Worm (Caenorhabditis elegans) whole organism, L4 larva: ENCODE results near the gene Y108G3AL.2.
A peak's percentile ranks its signal among the peaks of the same experiment; 100 is the strongest.

Experiments
- D1046.2 ChIP-seq: fragments of 200-800 bp; sonication (Bioruptor generic); IDR thresholded peaks from 2 replicates; pipeline ENCODE4 v1.3.6; 2022; ENCODE audit warnings: missing genetic modification characterization, missing compliant biosample characterization
- F44E2.7 ChIP-seq: fragments of 200-800 bp; sonication (Bioruptor generic); IDR thresholded peaks from 2 replicates; pipeline ENCODE4 v2.1.2; 2022; ENCODE audit warnings: missing genetic modification characterization, missing compliant biosample characterization
- F49E8.2 ChIP-seq: sonication (generic microtip); optimal IDR thresholded peaks from 2 replicates; lab custom pipeline; 2016; ENCODE audit warnings: missing compliant biosample characterization, mild to moderate bottlenecking, missing genetic modification characterization, borderline replicate concordance
- Y48G9A.11 ChIP-seq: fragments of 200-800 bp; sonication (Bioruptor generic); IDR thresholded peaks from 2 replicates; pipeline ENCODE4 v1.3.6; 2022; ENCODE audit warnings: missing genetic modification reagents, missing genetic modification characterization, missing compliant biosample characterization
- aha-1 ChIP-seq: fragments of 150-350 bp; peaks from one replicate; lab custom pipeline; 2014; ENCODE audit warnings: missing biosample characterization, missing genetic modification characterization
- ceh-32 ChIP-seq: sonication (generic microtip); optimal IDR thresholded peaks from 2 replicates; lab custom pipeline; 2016; ENCODE audit warnings: mild to moderate bottlenecking, missing genetic modification characterization, missing compliant biosample characterization; ENCODE audit not compliant: poor library complexity
- ceh-62 ChIP-seq: sonication (generic microtip); optimal IDR thresholded peaks from 2 replicates; lab custom pipeline; 2017; ENCODE audit warnings: missing biosample characterization, missing genetic modification characterization
- ceh-82 ChIP-seq: sonication (generic microtip); optimal IDR thresholded peaks from 2 replicates; lab custom pipeline; 2017; ENCODE audit warnings: missing biosample characterization, missing genetic modification characterization
- daf-8 ChIP-seq: fragments of 200-800 bp; sonication (Bioruptor generic); IDR thresholded peaks from 2 replicates; pipeline ENCODE4 v1.3.6; 2022; ENCODE audit warnings: missing genetic modification characterization, missing compliant biosample characterization
- dmd-6 ChIP-seq: fragments of 200-800 bp; sonication (Bioruptor generic); IDR thresholded peaks from 2 replicates; pipeline ENCODE4 v1.3.6; 2022; ENCODE audit warnings: missing genetic modification reagents, missing genetic modification characterization, missing compliant biosample characterization
- dpl-1 ChIP-seq: fragments of 150-350 bp; optimal IDR thresholded peaks from 2 replicates; lab custom pipeline; 2014; ENCODE audit warnings: missing biosample characterization, missing genetic modification reagents, missing genetic modification characterization
- dve-1 ChIP-seq: sonication (generic microtip); optimal IDR thresholded peaks from 2 replicates; lab custom pipeline; 2017; ENCODE audit warnings: antibody characterized with exemption, mild to moderate bottlenecking, missing genetic modification characterization, missing compliant biosample characterization; ENCODE audit not compliant: insufficient read depth
- egl-27 ChIP-seq: sonication (generic microtip); optimal IDR thresholded peaks from 3 replicates; lab custom pipeline; 2017; ENCODE audit warnings: missing biosample characterization, missing genetic modification reagents, missing genetic modification characterization
- fkh-10 ChIP-seq: fragments of 150-350 bp; optimal IDR thresholded peaks from 2 replicates; lab custom pipeline; 2014; ENCODE audit warnings: missing biosample characterization, missing genetic modification reagents, missing genetic modification characterization
- hif-1 ChIP-seq, 2 experiments: sonication (generic microtip); optimal IDR thresholded peaks; 2 replicates each; lab custom pipeline; 2016 to 2017; ENCODE audit warnings: missing compliant biosample characterization in 2 of 2, missing genetic modification characterization in 2 of 2, missing genetic modification reagents in 2 of 2, missing genotype in 2 of 2, mild to moderate bottlenecking in 1 of 2
- hlh-11 ChIP-seq: fragments of 200-800 bp; sonication (Bioruptor generic); optimal IDR thresholded peaks from 2 replicates; lab custom pipeline; 2018; ENCODE audit warnings: mild to moderate bottlenecking, missing genetic modification characterization, missing compliant biosample characterization
- hlh-30 ChIP-seq: sonication (generic microtip); optimal IDR thresholded peaks from 2 replicates; lab custom pipeline; 2017; ENCODE audit warnings: antibody characterized with exemption, mild to moderate bottlenecking, missing genetic modification characterization, missing compliant biosample characterization; ENCODE audit not compliant: insufficient read depth
- hmg-1.1 ChIP-seq: fragments of 200-800 bp; sonication (Bioruptor generic); IDR thresholded peaks from 2 replicates; pipeline ENCODE4 v1.3.6; 2022; ENCODE audit warnings: missing genetic modification reagents, missing genetic modification characterization, missing compliant biosample characterization
- lin-38 ChIP-seq: fragments of 200-800 bp; sonication (Bioruptor generic); IDR thresholded peaks from 2 replicates; pipeline ENCODE4 v1.3.6; 2022; ENCODE audit warnings: missing genetic modification reagents, missing genetic modification characterization, missing compliant biosample characterization
- lsy-2 ChIP-seq, 2 experiments: fragments of 150-350 bp in 1 of 2; sonication (generic microtip) in 1 of 2; optimal IDR thresholded peaks; 2 replicates each; lab custom pipeline; 2014 to 2017; ENCODE audit warnings: missing biosample characterization in 2 of 2, missing genetic modification characterization in 2 of 2
- madf-9 ChIP-seq: fragments of 200-800 bp; sonication (Bioruptor generic); conservative IDR thresholded peaks from 2 replicates; pipeline ENCODE4 v1.3.6; 2022; ENCODE audit warnings: missing genetic modification reagents, missing genetic modification characterization, missing compliant biosample characterization
- mdl-1 ChIP-seq, 2 experiments: fragments of 150-350 bp in 1 of 2; sonication (generic microtip) in 1 of 2; optimal IDR thresholded peaks; 2 replicates each; lab custom pipeline; 2014 to 2017; ENCODE audit warnings: missing biosample characterization in 2 of 2, missing genetic modification characterization in 2 of 2
- mep-1 ChIP-seq: fragments of 150-350 bp; sonication (generic microtip); optimal IDR thresholded peaks from 3 replicates; lab custom pipeline; 2014; ENCODE audit warnings: missing biosample characterization, missing genetic modification characterization
- nhr-102 ChIP-seq: sonication (generic microtip); optimal IDR thresholded peaks from 2 replicates; lab custom pipeline; 2016; ENCODE audit warnings: mild to moderate bottlenecking, missing genetic modification characterization, moderate library complexity, missing compliant biosample characterization
- nhr-11 ChIP-seq: fragments of 150-350 bp; optimal IDR thresholded peaks from 2 replicates; lab custom pipeline; 2014; ENCODE audit warnings: missing biosample characterization, missing genetic modification characterization
- nhr-28 ChIP-seq: fragments of 150-350 bp; optimal IDR thresholded peaks from 2 replicates; lab custom pipeline; 2014; ENCODE audit warnings: missing biosample characterization, missing genetic modification characterization
- nhr-48 ChIP-seq: sonication (generic microtip); optimal IDR thresholded peaks from 2 replicates; lab custom pipeline; 2016; ENCODE audit warnings: mild to moderate bottlenecking, missing genetic modification characterization, missing compliant biosample characterization
- nhr-6 ChIP-seq: fragments of 150-350 bp; optimal IDR thresholded peaks from 2 replicates; lab custom pipeline; 2014; ENCODE audit warnings: missing biosample characterization, missing genetic modification characterization
- pha-4 ChIP-seq, 2 experiments: fragments of 150-350 bp in 1 of 2; fragments of 200-800 bp in 1 of 2; sonication (Bioruptor generic) in 1 of 2; IDR thresholded peaks in 1 of 2; optimal IDR thresholded peaks in 1 of 2; 2 replicates each; pipeline versions ENCODE4 v1.3.6 to Lab custom; 2014 to 2022; ENCODE audit warnings: missing genetic modification characterization in 2 of 2, missing genetic modification reagents in 2 of 2, missing biosample characterization in 1 of 2, missing compliant biosample characterization in 1 of 2
- pqm-1 ChIP-seq: sonication (generic microtip); optimal IDR thresholded peaks from 2 replicates; lab custom pipeline; 2017; ENCODE audit warnings: missing biosample characterization, missing genetic modification characterization
- rbr-2 ChIP-seq: sonication (generic microtip); optimal IDR thresholded peaks from 2 replicates; lab custom pipeline; 2016; ENCODE audit warnings: missing genotype, missing genetic modification characterization, missing compliant biosample characterization
- set-16 ChIP-seq: fragments of 200-800 bp; sonication (Bioruptor generic); IDR thresholded peaks from 2 replicates; pipeline ENCODE4 v1.3.6; 2022; ENCODE audit warnings: missing genetic modification reagents, missing genetic modification characterization, missing compliant biosample characterization
- skn-1 ChIP-seq: fragments of 150-350 bp; optimal IDR thresholded peaks from 2 replicates; lab custom pipeline; 2014; ENCODE audit warnings: missing biosample characterization, missing genetic modification characterization
- snpc-4 ChIP-seq: fragments of 150-350 bp; optimal IDR thresholded peaks from 2 replicates; lab custom pipeline; 2014; ENCODE audit warnings: missing biosample characterization, missing genetic modification characterization
- unc-130 ChIP-seq: sonication (generic microtip); optimal IDR thresholded peaks from 2 replicates; lab custom pipeline; 2016; ENCODE audit warnings: missing genetic modification reagents, missing genetic modification characterization, missing compliant biosample characterization
- unc-62 ChIP-seq, 3 experiments: fragments of 150-350 bp in 1 of 3; sonication (generic microtip); optimal IDR thresholded peaks in 2 of 3; peaks in 1 of 3; 1 replicate in 1 of 3; 2 replicates in 2 of 3; lab custom pipeline; 2014 to 2017; ENCODE audit warnings: missing biosample characterization in 3 of 3, missing genetic modification characterization in 3 of 3, missing genetic modification reagents in 3 of 3, missing genotype in 1 of 3
- zfp-2 ChIP-seq: sonication (generic microtip); optimal IDR thresholded peaks from 2 replicates; lab custom pipeline; 2016; ENCODE audit warnings: mild to moderate bottlenecking, missing genetic modification characterization, missing compliant biosample characterization
- zip-2 ChIP-seq: fragments of 150-350 bp; optimal IDR thresholded peaks from 2 replicates; lab custom pipeline; 2014; ENCODE audit warnings: missing biosample characterization, missing genetic modification characterization
- ztf-11 ChIP-seq: fragments of 150-350 bp; optimal IDR thresholded peaks from 2 replicates; lab custom pipeline; 2014; ENCODE audit warnings: missing biosample characterization, missing genetic modification characterization

Gene Y108G3AL.2

ce11 chrV:185694-186217, 19.0 kb downstream of the Y108G3AL.2 start, which contains the start of gene arid-1:
arid-1 (plus strand) TSS chrV:186167.
- TF ChIP-seq mep-1 (tag; lab: Kevin White, UChicago): peak; percentile 44
- TF ChIP-seq unc-130: peak; percentile 62
- no peak for TF ChIP-seq madf-9 (GFP tag; lab: Robert Waterston, UW)
- TF ChIP-seq ceh-62 (tag; lab: Kevin White, UChicago): no peak
- peak; percentile 55 for TF ChIP-seq lin-38 (GFP tag; lab: Robert Waterston, UW)
- peak in 1 of 2 experiments; percentile 27 for TF ChIP-seq mdl-1 (tag; optimal IDR thresholded peaks at IDR 0.05; lab: Kevin White, UChicago)
- peak in 1 of 2 experiments; percentile 45 for TF ChIP-seq unc-62 (GFP tag; optimal IDR thresholded peaks at IDR 0.05 in 1 of 2; lab: Kevin White, UChicago)
- TF ChIP-seq unc-62 (tag; optimal IDR thresholded peaks at IDR 0.05; lab: Kevin White, UChicago): no peak
- TF ChIP-seq daf-8: no peak
- TF ChIP-seq zfp-2: no peak
- peak; percentile 26 for TF ChIP-seq hlh-11 (tag; lab: Kevin White, UChicago)
- TF ChIP-seq F49E8.2: peak; percentile 23
- 0 out of 2 replicates have a peak, but pooled peaks have one; percentile 17 for TF ChIP-seq Y48G9A.11
- no peak for TF ChIP-seq nhr-48 (tag; lab: Kevin White, UChicago)
- TF ChIP-seq ztf-11 (tag; lab: Kevin White, UChicago): no peak
- peak; percentile 17 for TF ChIP-seq rbr-2
- peak; percentile 78 for TF ChIP-seq hmg-1.1
- TF ChIP-seq nhr-6 (tag; lab: Kevin White, UChicago): no peak
- peak; percentile 55 for TF ChIP-seq aha-1 (tag; lab: Kevin White, UChicago)
- TF ChIP-seq dmd-6 (GFP tag; lab: Robert Waterston, UW): peak; percentile 12; the same call in 1 of the 2 replicates
- TF ChIP-seq lsy-2 (tag; optimal IDR thresholded peaks at IDR 0.05; lab: Kevin White, UChicago): peak in 1 of 2 experiments; percentile 53
- TF ChIP-seq hlh-30 (tag; lab: Kevin White, UChicago): peak; percentile 71
- peak; percentile 39 for TF ChIP-seq dve-1
- peak; percentile 39 for TF ChIP-seq fkh-10 (GFP tag; lab: Kevin White, UChicago)
- TF ChIP-seq nhr-102: no peak
- peak; percentile 65 for TF ChIP-seq dpl-1 (GFP tag; lab: Kevin White, UChicago)
- TF ChIP-seq egl-27 (tag; lab: Kevin White, UChicago): no peak

ce11 chrV:189436-189835, 22.6 kb downstream of the Y108G3AL.2 start:
- TF ChIP-seq nhr-28 (tag; lab: Kevin White, UChicago): no peak
- TF ChIP-seq dpl-1 (GFP tag; lab: Kevin White, UChicago): no peak
- TF ChIP-seq set-16 (GFP tag; lab: Robert Waterston, UW): peak; percentile 19; the same call in 1 of the 2 replicates

- TF ChIP-seq skn-1 (tag; lab: Kevin White, UChicago) (no peak), set-16 (GFP tag; lab: Robert Waterston, UW) (peak; percentile 75)
These were observed 28.0 kb downstream of the Y108G3AL.2 start for ce11 chrV:194760-195159.

- TF ChIP-seq aha-1 (tag; lab: Kevin White, UChicago) (peak; percentile 15), ceh-32 (tag; lab: Kevin White, UChicago) (no peak)
These were observed 34.5 kb downstream of the Y108G3AL.2 start, which contains the start of gene trpp-1 for ce11 chrV:201300-201699. trpp-1 (plus strand) TSS chrV:201600.

- TF ChIP-seq pqm-1 (no peak), hmg-1.1 (peak; percentile 35; the same call in 1 of the 2 replicates), ceh-82 (tag; lab: Kevin White, UChicago) (no peak), hif-1 (tag; optimal IDR thresholded peaks at IDR 0.05; lab: Kevin White, UChicago) (no peak), D1046.2 (no peak), zip-2 (tag; lab: Kevin White, UChicago) (peak; percentile 79), nhr-11 (tag; lab: Kevin White, UChicago) (no peak), ztf-11 (tag; lab: Kevin White, UChicago) (no peak), daf-8 (no peak), hlh-30 (tag; lab: Kevin White, UChicago) (peak; percentile 65), dve-1 (peak; percentile 54), mdl-1 (tag; optimal IDR thresholded peaks at IDR 0.05; lab: Kevin White, UChicago) (no peak), rbr-2 (peak; percentile 2), ceh-62 (tag; lab: Kevin White, UChicago) (no peak), pha-4 (GFP tag; IDR thresholded peaks at IDR 0.05; lab: Robert Waterston, UW) (no peak), pha-4 (tag; optimal IDR thresholded peaks at IDR 0.05; lab: Kevin White, UChicago) (peak; percentile 91), lin-38 (GFP tag; lab: Robert Waterston, UW) (no peak), snpc-4 (tag; lab: Kevin White, UChicago) (no peak), nhr-102 (peak; percentile 25), F44E2.7 (GFP tag; lab: Robert Waterston, UW) (no peak), lsy-2 (tag; optimal IDR thresholded peaks at IDR 0.05; lab: Kevin White, UChicago) (peak in 1 of 2 experiments; percentile 18), skn-1 (tag; lab: Kevin White, UChicago) (no peak)
These were observed 37.2 kb downstream of the Y108G3AL.2 start, which contains the start of gene lec-12 for ce11 chrV:203855-204432. lec-12 (plus strand) TSS chrV:204382.
